Fruit fly (Drosophila melanogaster) whole organism, embryonic: ENCODE results near the gene MED25.
A peak's percentile ranks its signal among the peaks of the same experiment; 100 is the strongest.

Experiments used
- Abd-B ChIP-seq: fragments of 200-800 bp; sonication (Bioruptor generic); optimal IDR thresholded peaks from 2 replicates; lab custom pipeline; 2018; ENCODE audit warnings: missing biosample characterization, mild to moderate bottlenecking, missing genetic modification characterization, moderate library complexity
- Blimp-1 ChIP-seq: fragments of 200-800 bp; sonication (Bioruptor generic); optimal IDR thresholded peaks from 3 replicates; lab custom pipeline; 2018; ENCODE audit warnings: missing biosample characterization, missing genetic modification characterization, mild to moderate bottlenecking, moderate library complexity, missing genetic modification reagents
- CG10366 ChIP-seq: fragments of 200-800 bp; sonication (Bioruptor generic); IDR thresholded peaks from 2 replicates; pipeline ENCODE4 v1.3.6; 2022; ENCODE audit warnings: missing biosample characterization, missing genetic modification characterization
- CG12391 ChIP-seq: fragments of 200-800 bp; sonication (Bioruptor generic); optimal IDR thresholded peaks from 3 replicates; lab custom pipeline; 2018; ENCODE audit warnings: missing biosample characterization, mild to moderate bottlenecking, missing genetic modification characterization, moderate library complexity
- CG14860 ChIP-seq: fragments of 200-800 bp; sonication (Bioruptor generic); IDR thresholded peaks from 3 replicates; pipeline ENCODE4 v1.3.6; 2022; ENCODE audit warnings: missing biosample characterization, missing genetic modification characterization; ENCODE audit not compliant: partially characterized antibody
- CG15479 ChIP-seq: fragments of 200-800 bp; sonication (Bioruptor generic); optimal IDR thresholded peaks from 3 replicates; lab custom pipeline; 2019; ENCODE audit warnings: missing biosample characterization, mild to moderate bottlenecking, missing genetic modification characterization, moderate library complexity
- CG1647 ChIP-seq: fragments of 200-800 bp; sonication (Bioruptor generic); optimal IDR thresholded peaks from 3 replicates; lab custom pipeline; 2016; ENCODE audit warnings: missing biosample characterization, missing genetic modification characterization
- CG16779 ChIP-seq: fragments of 200-800 bp; sonication (Bioruptor generic); IDR thresholded peaks from 2 replicates; pipeline ENCODE4 v1.3.6; 2022; ENCODE audit warnings: missing biosample characterization, missing genetic modification characterization
- CG16813 ChIP-seq: fragments of 200-800 bp; sonication (Bioruptor generic); IDR thresholded peaks from 3 replicates; pipeline ENCODE4 v1.3.6; 2022; ENCODE audit warnings: missing biosample characterization, missing genetic modification characterization; ENCODE audit not compliant: partially characterized antibody
- CG17612 ChIP-seq: fragments of 200-800 bp; sonication (Bioruptor generic); IDR thresholded peaks from 2 replicates; pipeline ENCODE4 v1.3.6; 2022; ENCODE audit warnings: missing biosample characterization, missing genetic modification characterization
- CG17829 ChIP-seq: fragments of 200-800 bp; optimal IDR thresholded peaks from 2 replicates; lab custom pipeline; 2019; ENCODE audit warnings: missing biosample characterization, mild to moderate bottlenecking, missing genetic modification characterization, moderate library complexity
- CG2120 ChIP-seq: fragments of 200-800 bp; sonication (Bioruptor generic); optimal IDR thresholded peaks from 3 replicates; lab custom pipeline; 2016; ENCODE audit warnings: missing biosample characterization, missing genetic modification characterization
- CG2889 ChIP-seq: fragments of 200-800 bp; sonication (Bioruptor generic); IDR thresholded peaks from 3 replicates; pipeline ENCODE4 v1.3.6; 2022; ENCODE audit warnings: missing biosample characterization, missing genetic modification characterization
- CG30431 ChIP-seq: fragments of 200-800 bp; sonication (Bioruptor generic); optimal IDR thresholded peaks from 2 replicates; lab custom pipeline; 2017; ENCODE audit warnings: missing biosample characterization, missing genetic modification characterization
- CG32767 ChIP-seq: fragments of 200-800 bp; sonication (Bioruptor generic); IDR thresholded peaks from 2 replicates; pipeline ENCODE4 v1.3.6; 2022; ENCODE audit warnings: missing biosample characterization, missing genetic modification characterization
- CG3726 ChIP-seq: fragments of 200-800 bp; sonication (Bioruptor generic); IDR thresholded peaks from 3 replicates; pipeline ENCODE4, ENCODE4 v1.3.6; 2022; ENCODE audit warnings: missing biosample characterization, missing genetic modification characterization
- CG3838 ChIP-seq: fragments of 200-800 bp; sonication (Bioruptor generic); optimal IDR thresholded peaks from 3 replicates; lab custom pipeline; 2016; ENCODE audit warnings: missing biosample characterization, missing genetic modification characterization
- CG3995 ChIP-seq: fragments of 200-800 bp; sonication (Bioruptor generic); optimal IDR thresholded peaks from 3 replicates; lab custom pipeline; 2016; ENCODE audit warnings: missing biosample characterization, missing genetic modification characterization
- CG42726 ChIP-seq: fragments of 200-800 bp; sonication (Bioruptor generic); IDR thresholded peaks from 2 replicates; pipeline ENCODE4 v1.3.6; 2022; ENCODE audit warnings: missing biosample characterization, missing genetic modification characterization; ENCODE audit not compliant: partially characterized antibody
- CG4328 ChIP-seq: fragments of 200-800 bp; sonication (Bioruptor generic); optimal IDR thresholded peaks from 3 replicates; lab custom pipeline; 2017; ENCODE audit warnings: missing biosample characterization, missing genetic modification reagents, missing genetic modification characterization
- CG4424 ChIP-seq: fragments of 200-800 bp; sonication (Bioruptor generic); optimal IDR thresholded peaks from 3 replicates; lab custom pipeline; 2016; ENCODE audit warnings: missing biosample characterization, missing genetic modification characterization
- CG4820 ChIP-seq: fragments of 200-800 bp; sonication (Bioruptor generic); optimal IDR thresholded peaks from 3 replicates; lab custom pipeline; 2016; ENCODE audit warnings: missing biosample characterization, missing genetic modification characterization
- CG6791 ChIP-seq: fragments of 200-800 bp; sonication (Bioruptor generic); IDR thresholded peaks from 3 replicates; pipeline ENCODE4 v1.3.6; 2022; ENCODE audit warnings: missing biosample characterization, missing genetic modification characterization; ENCODE audit not compliant: partially characterized antibody
- CTCF ChIP-seq: fragments of 200-800 bp; sonication (Bioruptor generic); optimal IDR thresholded peaks from 2 replicates; lab custom pipeline; 2017; ENCODE audit warnings: missing biosample characterization, mild to moderate bottlenecking, missing genetic modification characterization, moderate library complexity
- Dll ChIP-seq: fragments of 200-800 bp; sonication (Bioruptor generic); IDR thresholded peaks from 4 replicates; pipeline ENCODE4 v1.3.6; 2022; ENCODE audit warnings: missing biosample characterization, missing genetic modification characterization; ENCODE audit not compliant: partially characterized antibody
- Doc3 ChIP-seq: fragments of 200-800 bp; sonication (Bioruptor generic); IDR thresholded peaks from 3 replicates; pipeline ENCODE4 v1.3.6; 2022; ENCODE audit warnings: missing biosample characterization, missing genetic modification characterization; ENCODE audit not compliant: partially characterized antibody
- H2.0 ChIP-seq: fragments of 200-800 bp; sonication (Bioruptor generic); IDR thresholded peaks from 2 replicates; pipeline ENCODE4 v1.3.6; 2022; ENCODE audit warnings: missing biosample characterization, missing genetic modification characterization
- Lim3 ChIP-seq: fragments of 200-800 bp; sonication (Bioruptor generic); IDR thresholded peaks from 2 replicates; pipeline ENCODE4 v1.3.6; 2022; ENCODE audit warnings: missing biosample characterization, missing genetic modification characterization
- Med ChIP-seq: fragments of 200-800 bp; sonication (Bioruptor generic); peaks from one replicate; lab custom pipeline; 2016; ENCODE audit warnings: missing biosample characterization, missing genetic modification characterization, mild to moderate bottlenecking, inconsistent platforms, moderate library complexity
- Neu2 ChIP-seq: fragments of 200-800 bp; sonication (Bioruptor generic); optimal IDR thresholded peaks from 3 replicates; lab custom pipeline; 2016; ENCODE audit warnings: missing biosample characterization, missing genetic modification characterization, borderline replicate concordance
- Ptx1 ChIP-seq: fragments of 200-800 bp; sonication (Bioruptor generic); IDR thresholded peaks from 2 replicates; pipeline ENCODE4 v1.3.6; 2022; ENCODE audit warnings: missing biosample characterization, missing genetic modification characterization
- Rfx ChIP-seq: fragments of 200-800 bp; sonication (Bioruptor generic); IDR thresholded peaks from 2 replicates; pipeline ENCODE4 v1.3.6; 2022; ENCODE audit warnings: missing biosample characterization, missing genetic modification characterization
- Rx ChIP-seq: fragments of 200-800 bp; sonication (Bioruptor generic); IDR thresholded peaks from 2 replicates; pipeline ENCODE4 v1.3.6; 2022; ENCODE audit warnings: missing biosample characterization, missing genetic modification characterization
- Taf1 ChIP-seq: fragments of 200-800 bp; sonication (Bioruptor generic); IDR thresholded peaks from 2 replicates; pipeline ENCODE4 v1.3.6; 2022; ENCODE audit warnings: missing biosample characterization, missing genetic modification characterization
- amos ChIP-seq: fragments of 200-800 bp; sonication (Bioruptor generic); IDR thresholded peaks from 2 replicates; pipeline ENCODE4 v1.3.6; 2022; ENCODE audit warnings: missing biosample characterization, missing genetic modification characterization; ENCODE audit not compliant: partially characterized antibody
- ara ChIP-seq: fragments of 200-800 bp; sonication (Bioruptor generic); IDR thresholded peaks from 2 replicates; pipeline ENCODE4 v1.3.6; 2022; ENCODE audit warnings: missing biosample characterization, missing genetic modification characterization
- ash1 ChIP-seq: fragments of 200-800 bp; sonication (Bioruptor generic); optimal IDR thresholded peaks from 2 replicates; lab custom pipeline; 2018; ENCODE audit warnings: missing biosample characterization, mild to moderate bottlenecking, missing genetic modification characterization
- cg ChIP-seq: fragments of 200-800 bp; sonication (Bioruptor generic); optimal IDR thresholded peaks from 3 replicates; lab custom pipeline; 2019; ENCODE audit warnings: missing biosample characterization, mild to moderate bottlenecking, missing genetic modification characterization, moderate library complexity
- en ChIP-seq: fragments of 200-800 bp; sonication (Bioruptor generic); optimal IDR thresholded peaks from 2 replicates; lab custom pipeline; 2016; ENCODE audit warnings: missing biosample characterization, missing genetic modification characterization
- exex ChIP-seq: fragments of 200-800 bp; sonication (Bioruptor generic); optimal IDR thresholded peaks from 4 replicates; lab custom pipeline; 2018; ENCODE audit warnings: missing biosample characterization, mild to moderate bottlenecking, missing genetic modification characterization, moderate library complexity
- gcm2 ChIP-seq: fragments of 200-800 bp; sonication (Bioruptor generic); optimal IDR thresholded peaks from 2 replicates; lab custom pipeline; 2016; ENCODE audit warnings: missing biosample characterization, missing genetic modification characterization
- hb ChIP-seq: fragments of 200-800 bp; sonication (Bioruptor generic); IDR thresholded peaks from 3 replicates; pipeline ENCODE4 v1.3.6; 2022; ENCODE audit warnings: missing biosample characterization, missing genetic modification characterization; ENCODE audit not compliant: partially characterized antibody
- hkb ChIP-seq, 2 experiments: fragments of 200-800 bp in 1 of 2; fragments of >200 bp in 1 of 2; sonication (Bioruptor generic) in 1 of 2; IDR thresholded peaks in 1 of 2; optimal IDR thresholded peaks in 1 of 2; 2 replicates each; pipeline versions ENCODE4 v1.3.6 to Lab custom; 2017 to 2022; ENCODE audit warnings: missing biosample characterization in 1 of 2, missing genetic modification characterization in 1 of 2
- ind ChIP-seq: fragments of 200-800 bp; sonication (Bioruptor generic); optimal IDR thresholded peaks from 3 replicates; lab custom pipeline; 2016; ENCODE audit warnings: missing biosample characterization, missing genetic modification characterization
- knrl ChIP-seq: fragments of 200-800 bp; sonication (Bioruptor generic); IDR thresholded peaks from 3 replicates; pipeline ENCODE4 v1.3.6; 2022; ENCODE audit warnings: missing biosample characterization, missing genetic modification characterization; ENCODE audit not compliant: partially characterized antibody
- pita ChIP-seq: fragments of 200-800 bp; sonication (Bioruptor generic); optimal IDR thresholded peaks from 2 replicates; lab custom pipeline; 2017; ENCODE audit warnings: missing biosample characterization, mild to moderate bottlenecking, missing genetic modification characterization
- prd ChIP-seq, 3 experiments: fragments of >200 bp in 2 of 3; fragments of 200-800 bp in 1 of 3; sonication (Bioruptor generic) in 1 of 3; optimal IDR thresholded peaks in 2 of 3; IDR thresholded peaks in 1 of 3; 2 replicates in 2 of 3; 3 replicates in 1 of 3; pipeline versions ENCODE4 v1.3.6 to Lab custom; 2017 to 2022; ENCODE audit warnings: missing biosample characterization in 1 of 3, missing genetic modification characterization in 1 of 3
- rib ChIP-seq: fragments of 200-800 bp; sonication (Bioruptor generic); IDR thresholded peaks from 2 replicates; pipeline ENCODE4 v1.3.6; 2022; ENCODE audit warnings: missing biosample characterization, missing genetic modification characterization
- slbo ChIP-seq: fragments of 200-800 bp; sonication (Bioruptor generic); IDR thresholded peaks from 2 replicates; pipeline ENCODE4 v1.3.6; 2022; ENCODE audit warnings: missing biosample characterization, missing genetic modification characterization
- ssp ChIP-seq: fragments of 200-800 bp; sonication (Bioruptor generic); IDR thresholded peaks from 2 replicates; pipeline ENCODE4 v1.3.6; 2022; ENCODE audit warnings: missing biosample characterization, missing genetic modification characterization
- tll ChIP-seq, 2 experiments: fragments of 200-800 bp in 1 of 2; fragments of >200 bp in 1 of 2; sonication (Bioruptor generic) in 1 of 2; optimal IDR thresholded peaks; 2 replicates each; lab custom pipeline; 2017 to 2019; ENCODE audit warnings: missing biosample characterization in 2 of 2, missing genetic modification characterization in 2 of 2, mild to moderate bottlenecking in 1 of 2, moderate library complexity in 1 of 2
- unpg ChIP-seq: fragments of 200-800 bp; sonication (Bioruptor generic); optimal IDR thresholded peaks from 3 replicates; lab custom pipeline; 2018; ENCODE audit warnings: missing biosample characterization, mild to moderate bottlenecking, missing genetic modification characterization, moderate library complexity

MED25 gene

DNA sequence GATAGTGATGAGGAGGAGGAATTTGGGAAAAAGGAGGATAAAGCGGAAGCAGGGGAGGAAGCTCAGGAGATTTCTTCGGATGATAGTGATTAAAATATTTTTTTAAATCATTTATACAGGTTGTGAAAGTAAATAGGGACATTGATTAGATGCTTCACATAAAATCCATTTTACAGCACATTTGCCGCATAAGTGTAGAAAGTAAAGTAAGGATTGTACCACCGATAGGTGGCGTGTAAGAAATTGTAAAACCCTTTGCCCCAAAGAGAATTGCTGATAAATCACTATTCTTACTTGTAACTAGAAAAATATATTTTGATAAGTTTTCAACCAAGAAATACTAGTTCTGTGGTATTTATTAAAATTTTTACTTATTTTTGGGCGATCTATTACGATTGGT, 50.2 kb downstream of the MED25 start (continued):
- TF ChIP-seq CG30431 (GFP tag; lab: Kevin White, UChicago), result no peak
- no peak for TF ChIP-seq CG1647
- no peak for TF ChIP-seq ara (GFP tag; lab: Robert Waterston, UW)
- TF ChIP-seq Rfx (GFP tag; lab: Robert Waterston, UW), result peak; percentile 38; the same call in 1 of the 2 replicates
- TF ChIP-seq CG16779 (GFP tag; lab: Robert Waterston, UW), result no peak
- no peak for TF ChIP-seq Doc3
- no peak for TF ChIP-seq exex
- TF ChIP-seq cg (GFP tag; lab: Kevin White, UChicago), result no peak
- TF ChIP-seq ash1 (GFP tag; lab: Kevin White, UChicago), result no peak
- TF ChIP-seq amos (GFP tag; lab: Robert Waterston, UW), result peak; percentile 65
- peak; percentile 30 for TF ChIP-seq pita (GFP tag; lab: Kevin White, UChicago)
- peak; percentile 68 for TF ChIP-seq Med (GFP tag; lab: Kevin White, UChicago)
- peak; percentile 15; the same call in 1 of the 3 replicates for TF ChIP-seq CG14860 (GFP tag; lab: Robert Waterston, UW)
- no peak for TF ChIP-seq Rx
- TF ChIP-seq Ptx1 (GFP tag; lab: Robert Waterston, UW), result 0 out of 2 replicates have a peak, but pooled peaks have one; percentile 16
- TF ChIP-seq CG16813, result peak; percentile 35; the same call in 2 of the 3 replicates
- peak; percentile 53; the same call in 2 of the 3 replicates for TF ChIP-seq knrl (GFP tag; lab: Robert Waterston, UW)
- no peak for TF ChIP-seq Neu2
- TF ChIP-seq CG15479, result no peak
- TF ChIP-seq CG12391 (tag; lab: Kevin White, UChicago), result no peak
- peak; percentile 39 for TF ChIP-seq CG3995 (GFP tag; lab: Kevin White, UChicago)
- TF ChIP-seq CG17612 (GFP tag; lab: Robert Waterston, UW), result no peak
- TF ChIP-seq Blimp-1 (GFP tag; lab: Kevin White, UChicago), result no peak
- TF ChIP-seq CG32767 (GFP tag; lab: Robert Waterston, UW), result no peak
- TF ChIP-seq CTCF (GFP tag; lab: Kevin White, UChicago), result peak; percentile 94
- no peak for TF ChIP-seq hb
- no peak for TF ChIP-seq CG10366 (GFP tag; lab: Robert Waterston, UW)
- TF ChIP-seq Abd-B (GFP tag; lab: Kevin White, UChicago), result peak; percentile 39
- peak; percentile 70; the same call in 2 of the 3 replicates for TF ChIP-seq CG6791
- 0 out of 2 replicates have a peak, but pooled peaks have one; percentile 34 for TF ChIP-seq H2.0 (GFP tag; lab: Robert Waterston, UW)
- no peak for TF ChIP-seq Taf1
- TF ChIP-seq CG4820, result no peak
- TF ChIP-seq CG17829 (tag; lab: Kevin White, UChicago), result no peak
- 0 out of 2 replicates have a peak, but pooled peaks have one; percentile 38 for TF ChIP-seq CG42726 (GFP tag; lab: Robert Waterston, UW)
- TF ChIP-seq ssp, result 0 out of 2 replicates have a peak, but pooled peaks have one; percentile 8
- peak in 1 of 2 experiments; percentile 32 for TF ChIP-seq prd (optimal IDR thresholded peaks at IDR 0.05; lab: Kevin White, UChicago)
- no peak for TF ChIP-seq prd (GFP tag; IDR thresholded peaks at IDR 0.05; lab: Robert Waterston, UW)
- TF ChIP-seq CG2120 (GFP tag; lab: Kevin White, UChicago), result no peak
- TF ChIP-seq slbo (GFP tag; lab: Robert Waterston, UW), result no peak
- no peak for TF ChIP-seq Lim3 (GFP tag; lab: Robert Waterston, UW)
- no peak for TF ChIP-seq unpg (GFP tag; lab: Kevin White, UChicago)
- no peak for TF ChIP-seq CG4328 (GFP tag; lab: Kevin White, UChicago)

DNA sequence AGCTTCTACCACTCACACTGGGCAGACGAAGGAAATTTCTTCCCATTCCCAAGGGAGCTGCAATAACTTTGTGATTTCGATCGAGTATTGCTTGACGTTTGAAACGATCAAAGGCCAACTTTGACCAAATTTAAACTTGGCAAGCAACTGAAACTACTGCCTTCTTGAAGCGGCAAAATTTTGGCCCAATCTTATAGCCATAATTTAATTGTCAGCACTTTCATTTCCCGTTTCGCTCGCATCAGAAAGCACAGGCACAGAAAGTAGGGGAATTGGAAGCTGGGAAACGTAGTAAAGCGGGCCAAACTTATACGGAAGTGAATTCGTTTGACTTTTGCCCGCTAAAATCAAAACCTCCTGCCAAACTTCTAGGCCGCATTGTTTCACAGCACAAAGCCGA, 50.9 kb downstream of the MED25 start, which contains the start of gene CG4390:
CG4390 (minus strand) TSS at position 101 of the 400 bp plus-strand sequence.
- TF ChIP-seq CG4424 (no peak), CG2889 (GFP tag; lab: Robert Waterston, UW) (no peak), CG3838 (no peak), ind (GFP tag; lab: Kevin White, UChicago) (no peak), gcm2 (no peak), tll (GFP tag; optimal IDR thresholded peaks at IDR 0.05; lab: Kevin White, UChicago) (no peak), Dll (GFP tag; lab: Robert Waterston, UW) (no peak), en (GFP tag; lab: Kevin White, UChicago) (no peak), hkb (optimal IDR thresholded peaks at IDR 0.05; lab: Kevin White, UChicago) (no peak), hkb (GFP tag; IDR thresholded peaks at IDR 0.05; lab: Robert Waterston, UW) (no peak), rib (GFP tag; lab: Robert Waterston, UW) (no peak), CG3726 (GFP tag; lab: Robert Waterston, UW) (no peak)
